Fruit fly (Drosophila melanogaster): ENCODE data around the gene Taf13.

Gene Taf13

dm6 chr2L:20121233-20121551 lies 27.5 kb upstream of the Taf13 start (continued):
- TF ChIP-seq insv (GFP tag; optimal IDR thresholded peaks at IDR 0.05) (peak in 1 of 2 experiments; percentile 84), D (optimal IDR thresholded peaks at IDR 0.05) (peak; percentile 72), D (GFP tag; optimal IDR thresholded peaks at IDR 0.05) (no peak), cato (GFP tag; optimal IDR thresholded peaks at IDR 0.05; ENCODE audit: borderline replicate concordance) (no peak), br (optimal IDR thresholded peaks at IDR 0.05) (no peak), gem (tag; optimal IDR thresholded peaks at IDR 0.05) (no peak)

- peak; percentile 10 for TF ChIP-seq CG34376 (GFP tag; optimal IDR thresholded peaks at IDR 0.05)
- TF ChIP-seq Vsx1 (GFP tag; optimal IDR thresholded peaks at IDR 0.05), result peak; percentile 13
- TF ChIP-seq mam (GFP tag; optimal IDR thresholded peaks at IDR 0.05), result peak; percentile 95
- peak; percentile 42 for TF ChIP-seq Nf-YB (GFP tag; optimal IDR thresholded peaks at IDR 0.05)
- TF ChIP-seq CG4328 (GFP tag; optimal IDR thresholded peaks at IDR 0.05), result peak; percentile 54
- TF ChIP-seq CoRest (tag; optimal IDR thresholded peaks at IDR 0.05), result peak; percentile 75
- peak; percentile 85 for TF ChIP-seq disco-r (GFP tag; optimal IDR thresholded peaks at IDR 0.05)
- TF ChIP-seq CG11723 (GFP tag; optimal IDR thresholded peaks at IDR 0.05), result peak; percentile 19
- no peak for TF ChIP-seq Hmx (GFP tag; optimal IDR thresholded peaks at IDR 0.05)
- TF ChIP-seq sob (GFP tag; IDR thresholded peaks at IDR 0.05), result peak; percentile 91
- TF ChIP-seq mld (GFP tag; IDR thresholded peaks at IDR 0.05; ENCODE audit: partially characterized antibody), result 0 out of 3 replicates have a peak, but pooled peaks have one; percentile 43
- TF ChIP-seq vnd (GFP tag; IDR thresholded peaks at IDR 0.05; ENCODE audit: partially characterized antibody), result peak; percentile 74
- TF ChIP-seq schlank (tag; optimal IDR thresholded peaks at IDR 0.05), result peak; percentile 21
- peak; percentile 91 for TF ChIP-seq Hmr (GFP tag; optimal IDR thresholded peaks at IDR 0.05)
- TF ChIP-seq CG12155 (GFP tag; optimal IDR thresholded peaks at IDR 0.05), result peak; percentile 82
- peak; percentile 67 for TF ChIP-seq twi (tag; optimal IDR thresholded peaks at IDR 0.05)
- peak; percentile 85 for TF ChIP-seq CG9727 (GFP tag; optimal IDR thresholded peaks at IDR 0.05)
- no peak for TF ChIP-seq sd (tag; optimal IDR thresholded peaks at IDR 0.05)
- peak; percentile 46 for TF ChIP-seq cwo (GFP tag; optimal IDR thresholded peaks at IDR 0.05)
- no peak; the same call in 1 of the 3 replicates for TF ChIP-seq hb (GFP tag; IDR thresholded peaks at IDR 0.05; ENCODE audit: partially characterized antibody)
- TF ChIP-seq Xbp1 (GFP tag; optimal IDR thresholded peaks at IDR 0.05), result peak; percentile 98
- peak; percentile 66 for TF ChIP-seq CG2875 (GFP tag; optimal IDR thresholded peaks at IDR 0.05)
- peak; percentile 98 for TF ChIP-seq Antp (GFP tag; optimal IDR thresholded peaks at IDR 0.05)
- peak; percentile 97 for TF ChIP-seq bab2 (GFP tag; optimal IDR thresholded peaks at IDR 0.05)
- TF ChIP-seq CG14710 (tag; optimal IDR thresholded peaks at IDR 0.05), result peak; percentile 76
- peak; percentile 92 for TF ChIP-seq Rx (GFP tag; IDR thresholded peaks at IDR 0.05)
- peak; percentile 84 for TF ChIP-seq CHES-1-like (GFP tag; optimal IDR thresholded peaks at IDR 0.05)
- peak; percentile 51 for TF ChIP-seq Fer2 (tag; optimal IDR thresholded peaks at IDR 0.05)
- peak; percentile 60 for TF ChIP-seq CG12071 (GFP tag; optimal IDR thresholded peaks at IDR 0.05)
- TF ChIP-seq yki (optimal IDR thresholded peaks at IDR 0.05), result peak; percentile 71
- peak; percentile 94 for TF ChIP-seq CG1602 (GFP tag; optimal IDR thresholded peaks at IDR 0.05)
- peak; percentile 88 to 97 for TF ChIP-seq chif (GFP tag; optimal IDR thresholded peaks at IDR 0.05)
- TF ChIP-seq CG13123 (GFP tag; optimal IDR thresholded peaks at IDR 0.05), result peak; percentile 70
- TF ChIP-seq peb (GFP tag; IDR thresholded peaks at IDR 0.05), result peak; percentile 72
- peak; percentile 20 for TF ChIP-seq Tbp (GFP tag; optimal IDR thresholded peaks at IDR 0.05)
- TF ChIP-seq ftz-f1 (GFP tag; optimal IDR thresholded peaks at IDR 0.05), result no peak
- peak; percentile 46 for TF ChIP-seq Neu2 (GFP tag; optimal IDR thresholded peaks at IDR 0.05; ENCODE audit: borderline replicate concordance)
- TF ChIP-seq CG32772 (GFP tag; IDR thresholded peaks at IDR 0.05), result peak; percentile 96
- peak; percentile 54 for TF ChIP-seq Ets97D (GFP tag; optimal IDR thresholded peaks at IDR 0.05)
- TF ChIP-seq ATbp (GFP tag; optimal IDR thresholded peaks at IDR 0.05), result peak; percentile 42
- peak; percentile 75 for TF ChIP-seq CG13775 (GFP tag; optimal IDR thresholded peaks at IDR 0.05)
- peak; percentile 76 for TF ChIP-seq BEAF-32 (GFP tag; optimal IDR thresholded peaks at IDR 0.05)
Observed at dm6 chr2L:20120388-20121232, 27.0 kb upstream of the Taf13 start.
